Worm (Caenorhabditis elegans) whole organism, midembryonic: Measurements from ENCODE around the gene npr-43.

Experiments used
- T22C8.4 ChIP-seq: fragments of 200-800 bp; sonication (Bioruptor generic); IDR thresholded peaks from 2 replicates; pipeline ENCODE4 v1.3.6; 2022; ENCODE audit warnings: missing genetic modification characterization, missing compliant biosample characterization
- cog-1 ChIP-seq: sonication (generic microtip); optimal IDR thresholded peaks from 2 replicates; lab custom pipeline; 2016; ENCODE audit warnings: missing genetic modification characterization, missing compliant biosample characterization
- flt-1 ChIP-seq: fragments of 200-800 bp; sonication (Bioruptor generic); IDR thresholded peaks from 2 replicates; pipeline ENCODE4 v1.3.6; 2022; ENCODE audit warnings: missing genetic modification characterization, missing compliant biosample characterization
- klf-2 ChIP-seq: fragments of 200-800 bp; sonication (Bioruptor generic); conservative IDR thresholded peaks from 2 replicates; pipeline ENCODE4 v1.3.6; 2022; ENCODE audit warnings: missing genetic modification reagents, missing genetic modification characterization, missing compliant biosample characterization
- med-1 ChIP-seq: sonication (generic microtip); optimal IDR thresholded peaks from 2 replicates; lab custom pipeline; 2017; ENCODE audit warnings: missing genetic modification characterization, mild to moderate bottlenecking, missing compliant biosample characterization, antibody characterized with exemption, missing genetic modification reagents; ENCODE audit not compliant: insufficient read depth
- ref-1 ChIP-seq: fragments of 200-800 bp; sonication (Bioruptor generic); conservative IDR thresholded peaks from 2 replicates; pipeline ENCODE4 v1.3.6; 2022; ENCODE audit warnings: missing genetic modification reagents, missing genetic modification characterization, missing compliant biosample characterization
- tab-1 ChIP-seq: fragments of 200-800 bp; sonication (Bioruptor generic); IDR thresholded peaks from 2 replicates; pipeline ENCODE4 v1.3.6; 2022; ENCODE audit warnings: missing genetic modification characterization, missing compliant biosample characterization
- ztf-23 ChIP-seq: fragments of 200-800 bp; sonication (Bioruptor generic); IDR thresholded peaks from 2 replicates; pipeline ENCODE4 v1.3.6; 2022; ENCODE audit warnings: missing genetic modification reagents, missing genetic modification characterization, missing compliant biosample characterization
- ztf-29 ChIP-seq: fragments of 200-800 bp; sonication (Bioruptor generic); IDR thresholded peaks from 2 replicates; pipeline ENCODE4 v1.3.6; 2022; ENCODE audit warnings: missing genetic modification reagents, missing genetic modification characterization, missing compliant biosample characterization

The npr-43 gene

DNA sequence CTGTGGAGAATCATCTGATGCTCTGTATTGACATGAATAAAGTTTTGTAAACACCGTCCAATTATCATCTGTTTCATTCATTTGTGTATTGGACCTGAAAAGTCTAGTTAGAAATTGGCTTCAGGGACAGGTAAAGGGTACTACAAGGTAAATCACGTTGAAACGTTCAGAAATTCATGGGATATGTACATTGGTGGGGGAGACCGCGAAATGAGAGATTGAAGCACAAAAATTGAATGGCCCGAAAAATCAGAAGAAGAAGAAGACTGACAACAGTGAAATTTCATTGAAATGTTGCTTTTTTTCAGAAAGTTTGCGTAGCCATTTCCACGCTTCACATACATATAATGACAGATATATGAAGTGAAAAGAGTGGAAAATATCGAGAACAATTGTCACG, at the start of gene npr-43:
Gene npr-43, minus strand, starts transcription at position 101 of the 400 bp plus-strand sequence.
- TF ChIP-seq klf-2 (GFP tag; lab: Robert Waterston, UW) (no peak), ztf-29 (GFP tag; lab: Robert Waterston, UW) (no peak), ztf-23 (GFP tag; lab: Robert Waterston, UW) (no peak), med-1 (GFP tag; lab: Kevin White, UChicago) (no peak), T22C8.4 (no peak), cog-1 (tag; lab: Kevin White, UChicago) (no peak), flt-1 (no peak), tab-1 (GFP tag; lab: Robert Waterston, UW) (no peak), ref-1 (GFP tag; lab: Robert Waterston, UW) (no peak)

DNA sequence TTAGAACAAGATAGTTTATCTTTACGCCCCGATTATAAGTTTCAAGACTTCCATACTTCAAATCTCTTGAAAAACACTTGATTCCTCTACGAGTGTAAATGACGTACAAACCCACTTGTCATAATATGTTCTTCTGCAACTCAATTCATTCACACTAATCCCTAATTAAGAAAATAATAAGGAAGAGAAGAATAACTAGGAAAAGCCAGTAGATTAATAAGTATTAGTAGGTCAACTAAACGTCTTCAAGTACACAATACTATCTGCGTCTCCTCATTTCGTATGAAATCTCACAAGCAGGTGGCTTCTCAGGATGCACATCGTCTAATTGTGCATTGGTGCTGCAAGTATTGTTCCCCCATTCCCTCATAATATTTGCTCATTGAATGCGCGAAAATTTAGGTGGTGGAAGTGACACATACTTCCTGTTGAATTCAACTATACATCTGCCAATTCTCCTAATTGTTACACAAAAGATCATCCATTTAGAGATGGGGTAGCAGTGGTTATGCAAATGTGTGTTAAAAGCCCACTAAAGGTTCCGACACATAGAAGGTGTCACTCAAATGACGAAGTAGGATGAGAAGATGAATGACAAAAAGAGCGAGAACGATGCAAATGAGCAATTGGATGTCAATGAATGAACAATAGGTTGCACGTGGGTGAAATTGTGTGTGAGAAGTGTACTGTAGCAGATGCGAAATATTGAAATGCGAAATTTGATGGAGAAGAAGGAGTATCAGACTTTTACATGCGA, 48.4 kb upstream of the npr-43 start:
- TF ChIP-seq ref-1 (GFP tag; lab: Robert Waterston, UW) (no peak), cog-1 (tag; lab: Kevin White, UChicago) (no peak), tab-1 (GFP tag; lab: Robert Waterston, UW) (no peak), klf-2 (GFP tag; lab: Robert Waterston, UW) (no peak), med-1 (GFP tag; lab: Kevin White, UChicago) (no peak), T22C8.4 (no peak)

DNA sequence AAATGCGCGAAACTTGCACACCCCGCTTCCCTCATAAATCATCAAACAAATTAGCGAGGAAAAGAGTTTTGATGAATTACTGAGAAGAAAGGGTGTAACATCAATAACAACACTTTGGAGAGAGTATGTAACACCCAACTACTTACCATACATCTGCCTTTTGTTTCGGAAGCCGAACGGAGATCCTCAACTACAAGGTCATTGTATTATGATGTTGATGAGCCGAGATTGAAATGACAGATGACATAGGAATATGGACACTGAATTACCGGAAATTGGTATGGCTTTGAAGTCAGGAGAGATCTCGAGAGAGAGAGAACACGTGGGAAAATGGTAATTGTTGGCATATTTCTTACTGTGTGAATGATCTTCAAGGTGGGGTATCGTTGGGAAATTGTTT, 47.1 kb upstream of the npr-43 start:
- TF ChIP-seq med-1 (GFP tag; lab: Kevin White, UChicago): no peak
- TF ChIP-seq cog-1 (tag; lab: Kevin White, UChicago): no peak
- no peak for TF ChIP-seq flt-1
- no peak for TF ChIP-seq tab-1 (GFP tag; lab: Robert Waterston, UW)
- TF ChIP-seq klf-2 (GFP tag; lab: Robert Waterston, UW): no peak
- no peak for TF ChIP-seq ref-1 (GFP tag; lab: Robert Waterston, UW)
- TF ChIP-seq ztf-29 (GFP tag; lab: Robert Waterston, UW): no peak

DNA sequence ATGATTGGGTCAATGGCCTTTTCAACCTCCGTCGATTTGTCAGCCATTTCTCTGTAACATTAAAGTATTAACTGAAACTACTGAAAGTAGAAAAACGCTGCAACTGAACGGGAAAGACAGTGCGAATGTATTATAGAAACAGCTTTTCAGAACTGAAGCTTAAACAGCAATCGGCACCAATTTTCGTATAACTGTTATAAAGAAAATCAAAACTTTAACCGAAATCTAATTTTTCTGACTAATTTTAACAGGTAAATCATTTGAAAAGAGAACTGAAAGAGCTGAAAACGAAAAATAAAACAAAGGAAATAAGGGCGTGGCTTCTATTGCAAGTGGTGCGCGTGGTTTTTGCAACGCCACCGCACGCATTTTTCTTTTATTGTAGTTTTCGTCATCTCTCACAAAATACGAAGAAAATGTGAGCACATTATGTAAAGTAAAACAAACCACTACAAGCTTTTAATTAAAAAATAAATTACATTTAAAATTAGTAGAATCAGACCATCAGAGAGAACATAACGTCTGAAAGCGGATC, 46.1 kb upstream of the npr-43 start, which contains the start of gene rrsr-1:
Gene rrsr-1, minus strand, starts transcription at position 51 of the 535 bp plus-strand sequence.
- TF ChIP-seq cog-1 (tag; lab: Kevin White, UChicago): no peak
- TF ChIP-seq T22C8.4: no peak
- TF ChIP-seq klf-2 (GFP tag; lab: Robert Waterston, UW): no peak
- TF ChIP-seq ztf-29 (GFP tag; lab: Robert Waterston, UW): no peak
- peak; percentile 54; the same call in 1 of the 2 replicates for TF ChIP-seq tab-1 (GFP tag; lab: Robert Waterston, UW)
- peak; percentile 65 for TF ChIP-seq med-1 (GFP tag; lab: Kevin White, UChicago)
- TF ChIP-seq flt-1: 0 out of 2 replicates have a peak, but pooled peaks have one; percentile 41
- peak; percentile 68; the same call in 1 of the 2 replicates for TF ChIP-seq ztf-23 (GFP tag; lab: Robert Waterston, UW)
- TF ChIP-seq ref-1 (GFP tag; lab: Robert Waterston, UW): no peak

DNA sequence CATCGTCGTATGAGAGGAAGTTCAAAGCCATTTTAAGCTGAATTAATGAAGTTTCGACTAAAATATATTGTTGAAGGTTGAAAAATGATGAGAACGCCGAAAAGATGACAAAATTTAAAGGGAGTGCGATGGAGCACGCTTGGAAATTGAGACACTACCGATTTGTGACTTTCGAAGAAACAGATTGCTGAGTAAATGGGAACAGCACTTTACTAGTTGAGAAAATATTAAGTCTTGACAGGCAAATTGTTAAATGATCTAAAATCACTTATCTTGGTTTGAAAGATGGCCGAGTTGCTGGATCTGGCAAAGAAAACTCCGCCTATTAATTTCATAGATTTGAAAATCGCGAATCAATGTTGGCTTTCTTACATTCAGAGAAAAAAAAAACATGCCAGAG, 44.4 kb upstream of the npr-43 start, which contains the start of gene rpoa-12:
Gene rpoa-12, minus strand, starts transcription at position 37 of the 400 bp plus-strand sequence.
- TF ChIP-seq cog-1 (tag; lab: Kevin White, UChicago) (no peak), flt-1 (no peak), ref-1 (GFP tag; lab: Robert Waterston, UW) (no peak), med-1 (GFP tag; lab: Kevin White, UChicago) (no peak), klf-2 (GFP tag; lab: Robert Waterston, UW) (no peak), T22C8.4 (no peak), ztf-29 (GFP tag; lab: Robert Waterston, UW) (no peak), ztf-23 (GFP tag; lab: Robert Waterston, UW) (no peak), tab-1 (GFP tag; lab: Robert Waterston, UW) (no peak)

DNA sequence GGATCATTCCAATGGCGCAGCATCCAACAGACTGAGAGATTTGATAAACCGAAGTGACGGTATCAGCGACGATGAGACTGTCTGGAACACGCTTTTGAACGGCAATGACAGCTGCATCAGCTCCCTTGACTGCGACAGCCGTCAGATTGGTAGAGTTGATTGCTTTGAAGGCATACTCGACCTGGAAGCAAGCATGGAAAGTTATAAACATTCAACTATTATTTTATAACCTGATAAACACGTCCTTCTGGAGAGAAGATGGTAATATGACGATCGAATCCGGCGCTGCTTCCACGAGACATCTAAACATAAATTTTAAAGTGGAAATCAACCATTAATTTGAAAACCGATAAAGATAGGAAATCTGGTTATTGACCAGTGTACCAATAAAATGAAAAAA, 43.4 kb upstream of the npr-43 start, which contains the start of gene pas-1:
Gene pas-1, minus strand, starts transcription at position 302 of the 400 bp plus-strand sequence.
- TF ChIP-seq med-1 (GFP tag; lab: Kevin White, UChicago) (no peak), ztf-29 (GFP tag; lab: Robert Waterston, UW) (no peak), cog-1 (tag; lab: Kevin White, UChicago) (no peak), flt-1 (no peak), ztf-23 (GFP tag; lab: Robert Waterston, UW) (no peak), ref-1 (GFP tag; lab: Robert Waterston, UW) (no peak), klf-2 (GFP tag; lab: Robert Waterston, UW) (no peak), tab-1 (GFP tag; lab: Robert Waterston, UW) (no peak), T22C8.4 (no peak)

ce11 chrV:14421325-14421724, 42.4 kb upstream of the npr-43 start, which contains the start of gene dhs-22:
TSS of gene dhs-22 (minus strand) at chrV:14421440.
- no peak for TF ChIP-seq flt-1
- TF ChIP-seq ztf-29 (GFP tag; lab: Robert Waterston, UW): no peak
- TF ChIP-seq T22C8.4: no peak
- TF ChIP-seq ref-1 (GFP tag; lab: Robert Waterston, UW): no peak
- no peak for TF ChIP-seq klf-2 (GFP tag; lab: Robert Waterston, UW)
- TF ChIP-seq cog-1 (tag; lab: Kevin White, UChicago): no peak

- TF ChIP-seq ztf-29 (GFP tag; lab: Robert Waterston, UW) (no peak), flt-1 (no peak), T22C8.4 (no peak), tab-1 (GFP tag; lab: Robert Waterston, UW) (no peak), cog-1 (tag; lab: Kevin White, UChicago) (no peak)
Measured at ce11 chrV:14419855-14420254, 41.0 kb upstream of the npr-43 start.

DNA sequence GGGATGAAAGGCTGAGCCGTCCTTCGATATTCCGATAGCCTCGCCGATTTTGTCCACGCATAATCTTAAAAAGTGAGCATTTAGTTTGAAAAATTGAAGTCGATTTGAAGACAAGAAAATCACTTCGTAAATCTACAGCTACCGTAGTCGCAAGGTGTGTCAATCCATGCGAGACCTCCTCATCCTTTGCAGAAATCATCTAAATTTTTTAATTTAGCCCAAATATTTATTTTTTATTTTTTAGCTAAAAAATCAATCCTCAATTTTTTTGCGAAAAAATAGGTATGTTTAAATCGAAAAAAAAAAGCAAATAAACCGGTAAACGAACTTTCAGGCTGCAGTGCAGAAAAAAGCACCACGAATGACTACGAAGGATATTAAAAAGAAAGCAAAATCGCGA, 38.8 kb upstream of the npr-43 start, which contains the start of the genes nxf-2 and set-31:
Gene nxf-2, minus strand, starts transcription at position 101 of the 400 bp plus-strand sequence.
Gene set-31, plus strand, starts transcription at position 169 of the 400 bp plus-strand sequence.
- TF ChIP-seq ztf-23 (GFP tag; lab: Robert Waterston, UW) (no peak), ref-1 (GFP tag; lab: Robert Waterston, UW) (no peak), tab-1 (GFP tag; lab: Robert Waterston, UW) (no peak), klf-2 (GFP tag; lab: Robert Waterston, UW) (no peak), T22C8.4 (no peak), med-1 (GFP tag; lab: Kevin White, UChicago) (no peak), flt-1 (no peak), cog-1 (tag; lab: Kevin White, UChicago) (no peak), ztf-29 (GFP tag; lab: Robert Waterston, UW) (no peak)
